Fruit fly (Drosophila melanogaster): ENCODE measurements around the gene CG13408.

DNA sequence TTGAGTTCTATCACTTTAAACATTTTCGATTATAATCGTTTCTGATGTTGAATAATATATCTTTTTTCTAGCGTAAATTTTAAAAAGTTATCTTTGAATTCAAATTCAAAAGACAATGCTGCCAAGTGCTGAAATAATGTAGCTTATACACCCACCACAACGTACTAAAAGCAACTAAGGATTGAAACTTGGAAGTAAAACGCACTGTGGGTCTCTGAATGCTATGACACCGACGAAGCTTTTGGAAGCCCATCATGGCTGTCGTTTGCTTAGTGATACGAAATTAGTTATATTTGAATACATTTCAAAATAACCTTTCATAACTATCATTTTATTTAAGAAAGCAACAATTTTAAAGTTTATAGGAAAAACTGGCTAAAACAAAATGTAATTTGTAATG lies 13.8 kb downstream of the CG13408 start:
- no peak for TF ChIP-seq CG8478 (optimal IDR thresholded peaks at IDR 0.05)
- TF ChIP-seq CTCF (optimal IDR thresholded peaks at IDR 0.05): peak; percentile 19 to 51
